Fruit fly (Drosophila melanogaster) whole organism, embryonic: ENCODE measurements around the gene CG6178.

Experiments used
- Asciz ChIP-seq: fragments of 200-800 bp; sonication (Bioruptor generic); optimal IDR thresholded peaks from 2 replicates; lab custom pipeline; 2017; ENCODE audit warnings: missing biosample characterization, mild to moderate bottlenecking, missing genetic modification characterization, missing genetic modification reagents
- Bteb2 ChIP-seq: fragments of 200-800 bp; sonication (Bioruptor generic); optimal IDR thresholded peaks from 2 replicates; lab custom pipeline; 2016; ENCODE audit warnings: missing biosample characterization, missing genetic modification characterization
- CG10543 ChIP-seq: fragments of 200-800 bp; sonication (Bioruptor generic); optimal IDR thresholded peaks from 3 replicates; lab custom pipeline; 2017; ENCODE audit warnings: missing biosample characterization, mild to moderate bottlenecking, missing genetic modification characterization, moderate library complexity
- CG11398 ChIP-seq: fragments of 200-800 bp; sonication (Bioruptor generic); optimal IDR thresholded peaks from 2 replicates; lab custom pipeline; 2016; ENCODE audit warnings: missing biosample characterization, missing genetic modification characterization
- CG15514 ChIP-seq: fragments of 200-800 bp; sonication (Bioruptor generic); optimal IDR thresholded peaks from 3 replicates; lab custom pipeline; 2017; ENCODE audit warnings: missing biosample characterization, missing genetic modification characterization, mild to moderate bottlenecking, moderate library complexity, missing genetic modification reagents
- CG17328 ChIP-seq: fragments of 200-800 bp; sonication (Bioruptor generic); IDR thresholded peaks from 2 replicates; pipeline ENCODE4 v1.3.6; 2022; ENCODE audit warnings: missing biosample characterization, missing genetic modification characterization
- CG17361 ChIP-seq: fragments of 200-800 bp; sonication (Bioruptor generic); IDR thresholded peaks from 3 replicates; pipeline ENCODE4 v1.3.6; 2022; ENCODE audit warnings: missing biosample characterization, missing genetic modification characterization
- CG17612 ChIP-seq: fragments of 200-800 bp; sonication (Bioruptor generic); IDR thresholded peaks from 2 replicates; pipeline ENCODE4 v1.3.6; 2022; ENCODE audit warnings: missing biosample characterization, missing genetic modification characterization
- CG18011 ChIP-seq: fragments of 200-800 bp; sonication (Bioruptor generic); optimal IDR thresholded peaks from 2 replicates; lab custom pipeline; 2017; ENCODE audit warnings: missing biosample characterization, missing genetic modification characterization, mild to moderate bottlenecking, moderate library complexity, missing genotype
- CG18619 ChIP-seq: fragments of 200-800 bp; sonication (Bioruptor generic); optimal IDR thresholded peaks from 3 replicates; lab custom pipeline; 2017; ENCODE audit warnings: missing biosample characterization, mild to moderate bottlenecking, missing genetic modification characterization
- CG30431 ChIP-seq: fragments of 200-800 bp; sonication (Bioruptor generic); optimal IDR thresholded peaks from 2 replicates; lab custom pipeline; 2017; ENCODE audit warnings: missing biosample characterization, missing genetic modification characterization
- CG33213 ChIP-seq: fragments of 200-800 bp; sonication (Bioruptor generic); optimal IDR thresholded peaks from 3 replicates; lab custom pipeline; 2016; ENCODE audit warnings: missing biosample characterization, missing genetic modification characterization
- CG34422 ChIP-seq: fragments of 200-800 bp; sonication (Bioruptor generic); IDR thresholded peaks from 3 replicates; pipeline ENCODE4 v1.3.6; 2022; ENCODE audit warnings: missing biosample characterization, missing genetic modification characterization
- CG4282 ChIP-seq: fragments of 200-800 bp; sonication (Bioruptor generic); optimal IDR thresholded peaks from 2 replicates; lab custom pipeline; 2016; ENCODE audit warnings: missing biosample characterization, missing genetic modification characterization
- CG4404 ChIP-seq: fragments of 200-800 bp; sonication (Bioruptor generic); IDR thresholded peaks from 2 replicates; pipeline ENCODE4 v1.3.6; 2022; ENCODE audit warnings: missing biosample characterization, missing genetic modification characterization
- CG4424 ChIP-seq: fragments of 200-800 bp; sonication (Bioruptor generic); optimal IDR thresholded peaks from 3 replicates; lab custom pipeline; 2016; ENCODE audit warnings: missing biosample characterization, missing genetic modification characterization
- CG4730 ChIP-seq: fragments of 200-800 bp; sonication (Bioruptor generic); IDR thresholded peaks from 2 replicates; pipeline ENCODE4 v1.3.6; 2022; ENCODE audit warnings: missing biosample characterization, missing genetic modification characterization
- CG7786 ChIP-seq: fragments of 200-800 bp; sonication (Bioruptor generic); optimal IDR thresholded peaks from 2 replicates; lab custom pipeline; 2016; ENCODE audit warnings: missing biosample characterization, missing genetic modification characterization
- CG9876 ChIP-seq: fragments of 200-800 bp; sonication (Bioruptor generic); optimal IDR thresholded peaks from 2 replicates; lab custom pipeline; 2016; ENCODE audit warnings: missing biosample characterization, missing genetic modification characterization
- Doc2 ChIP-seq: fragments of 200-800 bp; sonication (Bioruptor generic); IDR thresholded peaks from 2 replicates; pipeline ENCODE4 v1.3.6; 2022; ENCODE audit warnings: missing biosample characterization, missing genetic modification characterization
- Fer3 ChIP-seq: fragments of 200-800 bp; sonication (Bioruptor generic); optimal IDR thresholded peaks from 2 replicates; lab custom pipeline; 2018; ENCODE audit warnings: missing biosample characterization, mild to moderate bottlenecking, missing genetic modification characterization, moderate library complexity
- Gug ChIP-seq: fragments of 200-800 bp; sonication (Bioruptor generic); IDR thresholded peaks from 4 replicates; pipeline ENCODE4 v1.3.6; 2022; ENCODE audit warnings: missing biosample characterization, missing genetic modification characterization
- Lhr ChIP-seq: fragments of 200-800 bp; sonication (Bioruptor generic); optimal IDR thresholded peaks from 3 replicates; lab custom pipeline; 2017; ENCODE audit warnings: mild to moderate bottlenecking, missing biosample characterization, missing genetic modification reagents, missing genetic modification characterization
- Lim3 ChIP-seq: fragments of 200-800 bp; sonication (Bioruptor generic); IDR thresholded peaks from 2 replicates; pipeline ENCODE4 v1.3.6; 2022; ENCODE audit warnings: missing biosample characterization, missing genetic modification characterization
- Mad ChIP-seq: fragments of 200-800 bp; sonication (Bioruptor generic); optimal IDR thresholded peaks from 2 replicates; lab custom pipeline; 2016; ENCODE audit warnings: missing biosample characterization, missing genetic modification characterization
- Max ChIP-seq: fragments of 200-800 bp; sonication (Bioruptor generic); optimal IDR thresholded peaks from 2 replicates; lab custom pipeline; 2016; ENCODE audit warnings: missing biosample characterization, mild to moderate bottlenecking, missing genetic modification characterization
- Neu2 ChIP-seq: fragments of 200-800 bp; sonication (Bioruptor generic); optimal IDR thresholded peaks from 3 replicates; lab custom pipeline; 2016; ENCODE audit warnings: missing biosample characterization, missing genetic modification characterization, borderline replicate concordance
- Nf-YA ChIP-seq: fragments of 200-800 bp; sonication (Bioruptor generic); IDR thresholded peaks from 2 replicates; pipeline ENCODE4 v1.3.6; 2022; ENCODE audit warnings: missing biosample characterization, missing genetic modification characterization
- Pdp1 ChIP-seq, 2 experiments: fragments of 200-800 bp; sonication (Bioruptor generic); optimal IDR thresholded peaks; 3 replicates each; lab custom pipeline; 2016; ENCODE audit warnings: missing biosample characterization in 2 of 2, missing genetic modification characterization in 2 of 2, mild to moderate bottlenecking in 1 of 2, moderate library complexity in 1 of 2
- Ptx1 ChIP-seq: fragments of 200-800 bp; sonication (Bioruptor generic); IDR thresholded peaks from 2 replicates; pipeline ENCODE4 v1.3.6; 2022; ENCODE audit warnings: missing biosample characterization, missing genetic modification characterization
- Scr ChIP-seq: fragments of 200-800 bp; sonication (Bioruptor generic); IDR thresholded peaks from 2 replicates; pipeline ENCODE4 v1.3.6; 2022; ENCODE audit warnings: missing biosample characterization, missing genetic modification characterization; ENCODE audit not compliant: partially characterized antibody
- Sin3A ChIP-seq: fragments of >200 bp; optimal IDR thresholded peaks from 2 replicates; lab custom pipeline; 2018
- Trl ChIP-seq, 3 experiments: fragments of >200 bp in 2 of 3; fragments of 200-800 bp in 1 of 3; sonication (Bioruptor generic) in 1 of 3; optimal IDR thresholded peaks; 2 replicates in 1 of 3; 3 replicates in 2 of 3; lab custom pipeline; 2016 to 2017; ENCODE audit warnings: missing biosample characterization in 1 of 3, missing genetic modification characterization in 1 of 3
- abd-A ChIP-seq: fragments of 200-800 bp; sonication (Bioruptor generic); optimal IDR thresholded peaks from 3 replicates; lab custom pipeline; 2019; ENCODE audit warnings: missing biosample characterization, mild to moderate bottlenecking, missing genetic modification characterization, moderate library complexity
- bowl ChIP-seq: fragments of 200-800 bp; sonication (Bioruptor generic); IDR thresholded peaks from 2 replicates; pipeline ENCODE4 v1.3.6; 2022; ENCODE audit warnings: missing biosample characterization, missing genetic modification characterization
- corto ChIP-seq: fragments of 200-800 bp; sonication (Bioruptor generic); optimal IDR thresholded peaks from 2 replicates; lab custom pipeline; 2016; ENCODE audit warnings: missing biosample characterization, mild to moderate bottlenecking, missing genetic modification characterization, moderate library complexity
- dati ChIP-seq: fragments of 200-800 bp; sonication (Bioruptor generic); IDR thresholded peaks from 2 replicates; pipeline ENCODE4 v1.3.6; 2022; ENCODE audit warnings: missing biosample characterization, missing genetic modification characterization
- dmrt99B ChIP-seq: fragments of 200-800 bp; sonication (Bioruptor generic); optimal IDR thresholded peaks from 2 replicates; lab custom pipeline; 2018; ENCODE audit warnings: missing biosample characterization, mild to moderate bottlenecking, missing genetic modification characterization, moderate library complexity
- ewg ChIP-seq: fragments of 200-800 bp; sonication (Bioruptor generic); optimal IDR thresholded peaks from 3 replicates; lab custom pipeline; 2017; ENCODE audit warnings: mild to moderate bottlenecking, missing biosample characterization, missing genetic modification reagents, missing genetic modification characterization
- fd102C ChIP-seq: fragments of 200-800 bp; sonication (Bioruptor generic); optimal IDR thresholded peaks from 2 replicates; lab custom pipeline; 2018; ENCODE audit warnings: missing biosample characterization, mild to moderate bottlenecking, missing genetic modification characterization, moderate library complexity
- gsb ChIP-seq: fragments of 200-800 bp; sonication (Bioruptor generic); IDR thresholded peaks from 2 replicates; pipeline ENCODE4 v1.3.6; 2022; ENCODE audit warnings: missing biosample characterization, missing genetic modification characterization
- jing ChIP-seq: fragments of 200-800 bp; sonication (Bioruptor generic); optimal IDR thresholded peaks from 2 replicates; lab custom pipeline; 2018; ENCODE audit warnings: missing biosample characterization, mild to moderate bottlenecking, missing genetic modification characterization
- kah ChIP-seq: fragments of 200-800 bp; sonication (Bioruptor generic); optimal IDR thresholded peaks from 2 replicates; lab custom pipeline; 2018; ENCODE audit warnings: missing biosample characterization, mild to moderate bottlenecking, missing genetic modification characterization
- ken ChIP-seq: fragments of 200-800 bp; sonication (Bioruptor generic); IDR thresholded peaks from 3 replicates; pipeline ENCODE4 v1.3.6; 2022; ENCODE audit warnings: missing biosample characterization, missing genetic modification characterization
- luna ChIP-seq: fragments of 200-800 bp; sonication (Bioruptor generic); optimal IDR thresholded peaks from 2 replicates; lab custom pipeline; 2016; ENCODE audit warnings: missing biosample characterization, missing genetic modification characterization
- mld ChIP-seq: fragments of 200-800 bp; sonication (Bioruptor generic); IDR thresholded peaks from 3 replicates; pipeline ENCODE4 v1.3.6; 2022; ENCODE audit warnings: missing biosample characterization, missing genetic modification characterization; ENCODE audit not compliant: partially characterized antibody
- nau ChIP-seq: fragments of 200-800 bp; sonication (Bioruptor generic); optimal IDR thresholded peaks from 3 replicates; lab custom pipeline; 2017; ENCODE audit warnings: missing biosample characterization, mild to moderate bottlenecking, missing genetic modification characterization, missing genetic modification reagents
- pnt ChIP-seq: fragments of 200-800 bp; sonication (Bioruptor generic); optimal IDR thresholded peaks from 3 replicates; lab custom pipeline; 2016; ENCODE audit warnings: missing biosample characterization, missing genetic modification characterization
- sc ChIP-seq, 3 experiments: fragments of >200 bp in 2 of 3; fragments of 200-800 bp in 1 of 3; sonication (Bioruptor generic) in 1 of 3; optimal IDR thresholded peaks; 2 replicates in 2 of 3; 3 replicates in 1 of 3; lab custom pipeline; 2017; ENCODE audit warnings: mild to moderate bottlenecking in 1 of 3, missing biosample characterization in 1 of 3, missing genetic modification characterization in 1 of 3, missing genetic modification reagents in 1 of 3
- seq ChIP-seq: fragments of 200-800 bp; sonication (Bioruptor generic); IDR thresholded peaks from 2 replicates; pipeline ENCODE4 v1.3.6; 2022; ENCODE audit warnings: missing biosample characterization, missing genetic modification characterization
- tgo ChIP-seq: fragments of 200-800 bp; sonication (Bioruptor generic); IDR thresholded peaks from 3 replicates; pipeline ENCODE4 v1.3.6; 2022; ENCODE audit warnings: missing biosample characterization, missing genetic modification characterization
- usp ChIP-seq: fragments of >200 bp; optimal IDR thresholded peaks from 2 replicates; lab custom pipeline; 2017; ENCODE audit warnings: missing biosample characterization, missing genetic modification characterization

The CG6178 gene

DNA sequence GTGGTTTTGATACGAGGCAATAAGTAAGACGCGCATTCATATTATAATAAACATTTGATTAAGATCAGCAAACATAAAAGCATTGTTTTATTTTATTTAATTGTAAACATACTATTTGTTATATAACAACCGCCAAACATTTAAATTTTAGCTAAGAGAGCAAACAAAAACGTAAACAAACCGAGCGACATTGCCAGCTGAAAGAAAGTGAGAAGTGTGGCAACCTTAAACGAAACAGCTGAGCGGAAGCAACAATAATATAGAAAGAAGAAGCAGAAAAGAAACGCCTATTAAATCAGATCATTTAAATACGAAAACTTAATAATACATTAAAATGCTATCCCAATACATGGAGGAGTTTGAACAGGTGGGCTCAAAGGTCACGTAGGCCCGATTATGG, 17.6 kb upstream of the CG6178 start, which contains the start of gene Sec10 (continued):
- TF ChIP-seq CG34422 (GFP tag; lab: Robert Waterston, UW) (no peak; the same call in 2 of the 3 replicates), Asciz (GFP tag; lab: Kevin White, UChicago) (no peak), fd102C (GFP tag; lab: Kevin White, UChicago) (no peak), Doc2 (GFP tag; lab: Robert Waterston, UW) (no peak), Neu2 (no peak), CG11398 (GFP tag; lab: Kevin White, UChicago) (no peak), ewg (GFP tag; lab: Kevin White, UChicago) (no peak), Scr (GFP tag; lab: Robert Waterston, UW) (no peak), CG33213 (no peak), CG17361 (no peak), bowl (GFP tag; lab: Robert Waterston, UW) (no peak), seq (GFP tag; lab: Robert Waterston, UW) (no peak), luna (GFP tag; lab: Kevin White, UChicago) (no peak), dmrt99B (tag; lab: Kevin White, UChicago) (no peak), CG4424 (GFP tag; lab: Kevin White, UChicago) (no peak), dati (no peak), CG10543 (GFP tag; lab: Kevin White, UChicago) (no peak), corto (GFP tag; lab: Kevin White, UChicago) (no peak), CG9876 (GFP tag; lab: Kevin White, UChicago) (no peak), CG17328 (GFP tag; lab: Robert Waterston, UW) (no peak), ken (GFP tag; lab: Robert Waterston, UW) (no peak), CG4730 (GFP tag; lab: Robert Waterston, UW) (no peak), Fer3 (tag; lab: Kevin White, UChicago) (no peak), Pdp1 (GFP tag; optimal IDR thresholded peaks at IDR 0.05; lab: Kevin White, UChicago) (peak in 1 of 2 experiments; percentile 99), jing (GFP tag; lab: Kevin White, UChicago) (no peak), Mad (GFP tag; lab: Kevin White, UChicago) (no peak), CG18011 (no peak), Max (GFP tag; lab: Kevin White, UChicago) (no peak), gsb (GFP tag; lab: Robert Waterston, UW) (no peak), CG17612 (no peak), abd-A (no peak), CG18619 (no peak), CG4404 (no peak), mld (GFP tag; lab: Robert Waterston, UW) (no peak), tgo (GFP tag; lab: Robert Waterston, UW) (no peak), Gug (GFP tag; lab: Robert Waterston, UW) (no peak), kah (no peak), CG15514 (GFP tag; lab: Kevin White, UChicago) (peak; percentile 17), Lim3 (GFP tag; lab: Robert Waterston, UW) (no peak), Trl (optimal IDR thresholded peaks at IDR 0.05; lab: Kevin White, UChicago) (no peak), Trl (GFP tag; optimal IDR thresholded peaks at IDR 0.05; lab: Kevin White, UChicago) (no peak), Lhr (GFP tag; lab: Kevin White, UChicago) (peak; percentile 30), Bteb2 (no peak), sc (optimal IDR thresholded peaks at IDR 0.05; lab: Kevin White, UChicago) (no peak), sc (GFP tag; optimal IDR thresholded peaks at IDR 0.05; lab: Kevin White, UChicago) (no peak), Sin3A (lab: Kevin White, UChicago) (peak; percentile 14), Nf-YA (GFP tag; lab: Robert Waterston, UW) (no peak), usp (GFP tag; lab: Kevin White, UChicago) (no peak), pnt (GFP tag; lab: Kevin White, UChicago) (no peak), CG30431 (no peak), CG4282 (GFP tag; lab: Kevin White, UChicago) (no peak), Ptx1 (GFP tag; lab: Robert Waterston, UW) (no peak), CG7786 (GFP tag; lab: Kevin White, UChicago) (no peak), nau (GFP tag; lab: Kevin White, UChicago) (no peak)
